Worm (Caenorhabditis elegans) whole organism, mixed stage, embryonic: ENCODE data around the gene lec-11.

Experiments used
- M03D4.4 ChIP-seq: sonication (generic microtip); optimal IDR thresholded peaks from 2 replicates; lab custom pipeline; 2017; ENCODE audit warnings: mild to moderate bottlenecking, missing genetic modification characterization, missing compliant biosample characterization
- bed-3 ChIP-seq: fragments of 200-800 bp; sonication (Bioruptor generic); optimal IDR thresholded peaks from 3 replicates; lab custom pipeline; 2018; ENCODE audit warnings: mild to moderate bottlenecking, missing genetic modification characterization, moderate library complexity, missing compliant biosample characterization
- blmp-1 ChIP-seq: fragments of 150-350 bp; optimal IDR thresholded peaks from 2 replicates; lab custom pipeline; 2014; ENCODE audit warnings: missing biosample characterization, missing genetic modification characterization
- ceh-43 ChIP-seq: fragments of 200-800 bp; sonication (Bioruptor generic); optimal IDR thresholded peaks from 2 replicates; lab custom pipeline; 2018; ENCODE audit warnings: mild to moderate bottlenecking, missing genetic modification characterization, moderate library complexity, missing compliant biosample characterization
- ceh-83 ChIP-seq: fragments of 200-800 bp; sonication (Bioruptor generic); optimal IDR thresholded peaks from 2 replicates; lab custom pipeline; 2018; ENCODE audit warnings: mild to moderate bottlenecking, missing genetic modification characterization, missing compliant biosample characterization
- ces-1 ChIP-seq: fragments of 150-350 bp; optimal IDR thresholded peaks from 2 replicates; lab custom pipeline; 2014; ENCODE audit warnings: missing biosample characterization, missing genetic modification reagents, missing genetic modification characterization
- cnd-1 ChIP-seq: fragments of 200-800 bp; sonication (Bioruptor generic); optimal IDR thresholded peaks from 2 replicates; lab custom pipeline; 2018; ENCODE audit warnings: mild to moderate bottlenecking, missing genetic modification characterization, missing compliant biosample characterization
- drap-1 ChIP-seq: fragments of 200-800 bp; sonication (Bioruptor generic); optimal IDR thresholded peaks from 3 replicates; lab custom pipeline; 2018; ENCODE audit warnings: mild to moderate bottlenecking, missing genetic modification characterization, missing compliant biosample characterization
- elt-1 ChIP-seq: sonication (generic microtip); optimal IDR thresholded peaks from 2 replicates; lab custom pipeline; 2017; ENCODE audit warnings: missing genetic modification characterization, mild to moderate bottlenecking, missing compliant biosample characterization, antibody characterized with exemption, moderate library complexity, borderline replicate concordance; ENCODE audit not compliant: insufficient read depth
- elt-3 ChIP-seq: fragments of 150-350 bp; optimal IDR thresholded peaks from 2 replicates; lab custom pipeline; 2014; ENCODE audit warnings: missing biosample characterization, missing genetic modification characterization
- flh-1 ChIP-seq: fragments of 200-800 bp; sonication (Bioruptor generic); optimal IDR thresholded peaks from 2 replicates; lab custom pipeline; 2018; ENCODE audit warnings: mild to moderate bottlenecking, missing genetic modification characterization, moderate library complexity, missing compliant biosample characterization
- hlh-1 ChIP-seq: fragments of 150-350 bp; optimal IDR thresholded peaks from 2 replicates; lab custom pipeline; 2014; ENCODE audit warnings: missing biosample characterization, missing genetic modification reagents, missing genetic modification characterization
- lin-13 ChIP-seq: fragments of 150-350 bp; optimal IDR thresholded peaks from 2 replicates; lab custom pipeline; 2014; ENCODE audit warnings: missing biosample characterization, missing genetic modification characterization
- lin-32 ChIP-seq: fragments of 200-800 bp; sonication (Bioruptor generic); optimal IDR thresholded peaks from 2 replicates; lab custom pipeline; 2018; ENCODE audit warnings: mild to moderate bottlenecking, missing genetic modification characterization, missing compliant biosample characterization
- lsy-2 ChIP-seq: fragments of 150-350 bp; optimal IDR thresholded peaks from 2 replicates; lab custom pipeline; 2014; ENCODE audit warnings: missing biosample characterization, missing genetic modification characterization
- mab-5 ChIP-seq: fragments of 150-350 bp; optimal IDR thresholded peaks from 2 replicates; lab custom pipeline; 2014; ENCODE audit warnings: missing biosample characterization, missing genetic modification characterization
- mep-1 ChIP-seq: fragments of 150-350 bp; optimal IDR thresholded peaks from 2 replicates; lab custom pipeline; 2017; ENCODE audit warnings: missing biosample characterization, missing genetic modification reagents, missing genetic modification characterization, inconsistent platforms
- mls-2 ChIP-seq: sonication (generic microtip); optimal IDR thresholded peaks from 2 replicates; lab custom pipeline; 2016; ENCODE audit warnings: mild to moderate bottlenecking, missing genetic modification characterization, moderate library complexity, missing compliant biosample characterization
- nhr-237 ChIP-seq: fragments of 150-350 bp; optimal IDR thresholded peaks from 2 replicates; lab custom pipeline; 2014; ENCODE audit warnings: missing biosample characterization, missing genetic modification characterization
- nhr-28 ChIP-seq: fragments of 150-350 bp; optimal IDR thresholded peaks from 2 replicates; lab custom pipeline; 2014; ENCODE audit warnings: missing biosample characterization, missing genetic modification characterization
- nhr-76 ChIP-seq: sonication (generic microtip); optimal IDR thresholded peaks from 2 replicates; lab custom pipeline; 2017; ENCODE audit warnings: missing biosample characterization, missing genetic modification characterization
- pha-4 ChIP-seq: fragments of 150-350 bp; optimal IDR thresholded peaks from 2 replicates; lab custom pipeline; 2018; ENCODE audit warnings: missing biosample characterization, missing genetic modification reagents, missing genetic modification characterization
- sem-2 ChIP-seq: fragments of 200-800 bp; sonication (Bioruptor generic); optimal IDR thresholded peaks from 2 replicates; lab custom pipeline; 2018; ENCODE audit warnings: mild to moderate bottlenecking, missing genetic modification characterization, missing compliant biosample characterization
- snpc-4 ChIP-seq: fragments of 150-350 bp; optimal IDR thresholded peaks from 2 replicates; lab custom pipeline; 2014; ENCODE audit warnings: missing biosample characterization, missing genetic modification characterization
- sptf-1 ChIP-seq: sonication (generic microtip); optimal IDR thresholded peaks from 2 replicates; lab custom pipeline; 2017; ENCODE audit warnings: mild to moderate bottlenecking, missing genetic modification characterization, moderate library complexity, missing compliant biosample characterization
- tbx-8 ChIP-seq: fragments of 200-800 bp; sonication (Bioruptor generic); optimal IDR thresholded peaks from 2 replicates; lab custom pipeline; 2018; ENCODE audit warnings: mild to moderate bottlenecking, missing genetic modification characterization, moderate library complexity, missing compliant biosample characterization
- unc-120 ChIP-seq: sonication (generic microtip); optimal IDR thresholded peaks from 2 replicates; lab custom pipeline; 2017; ENCODE audit warnings: missing genetic modification characterization, missing compliant biosample characterization; ENCODE audit not compliant: poor library complexity, severe bottlenecking
- unc-62 ChIP-seq: fragments of 150-350 bp; optimal IDR thresholded peaks from 2 replicates; lab custom pipeline; 2014; ENCODE audit warnings: missing biosample characterization, missing genetic modification reagents, missing genetic modification characterization
- zip-8 ChIP-seq: fragments of 150-350 bp; optimal IDR thresholded peaks from 2 replicates; lab custom pipeline; 2014; ENCODE audit warnings: missing biosample characterization, missing genetic modification characterization
- ztf-11 ChIP-seq: fragments of 150-350 bp; optimal IDR thresholded peaks from 2 replicates; lab custom pipeline; 2014; ENCODE audit warnings: missing biosample characterization, missing genetic modification characterization

Gene lec-11

DNA sequence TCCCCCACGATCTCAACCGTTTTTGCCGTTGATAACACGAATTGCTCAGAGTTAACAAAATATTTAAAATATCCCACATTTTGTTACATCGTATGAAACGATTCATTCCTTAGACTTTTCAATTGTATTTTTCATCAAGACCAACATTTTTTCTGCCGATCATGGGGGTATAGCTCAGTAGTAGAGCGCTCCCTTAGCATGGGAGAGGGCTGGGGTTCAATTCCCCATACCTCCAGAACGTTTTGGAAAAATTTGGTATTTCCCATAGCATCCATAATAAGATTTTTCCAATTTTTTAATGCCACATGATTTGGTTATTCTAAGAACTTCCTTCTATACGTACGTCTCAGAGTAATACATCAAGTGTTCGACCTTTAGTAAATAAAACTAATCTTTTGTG, 27.9 kb downstream of the lec-11 start:
- TF ChIP-seq ceh-43 (GFP tag; lab: Kevin White, UChicago), result no peak
- TF ChIP-seq elt-1 (tag; lab: Kevin White, UChicago), result no peak
- no peak for TF ChIP-seq flh-1 (GFP tag; lab: Kevin White, UChicago)
- TF ChIP-seq hlh-1 (tag; lab: Kevin White, UChicago), result no peak
- no peak for TF ChIP-seq snpc-4
- TF ChIP-seq pha-4 (tag; lab: Kevin White, UChicago), result no peak
- TF ChIP-seq ztf-11, result no peak
- no peak for TF ChIP-seq blmp-1

DNA sequence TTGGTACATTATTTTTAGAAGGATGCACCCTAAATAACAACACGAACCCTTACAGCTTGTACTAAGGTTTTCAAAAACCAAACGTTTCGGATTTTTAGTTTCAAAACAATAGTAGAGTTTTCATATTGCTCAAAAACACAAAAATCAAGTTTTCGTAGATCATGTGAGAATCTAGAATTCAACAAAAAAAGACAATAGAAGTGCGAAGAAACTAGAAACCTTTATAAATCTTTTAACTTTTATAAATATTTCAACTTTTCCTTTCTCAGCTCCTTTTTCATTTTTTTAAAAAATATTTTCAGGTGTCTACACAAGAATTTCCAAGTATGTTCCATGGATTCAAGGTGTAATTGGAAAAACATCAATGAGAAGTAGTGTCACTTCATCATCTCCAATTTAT, 29.5 kb downstream of the lec-11 start, which contains the start of gene best-9:
TSS of gene best-9 (plus strand) at position 301 of the 400 bp plus-strand sequence.
- no peak for TF ChIP-seq zip-8 (tag; lab: Kevin White, UChicago)
- no peak for TF ChIP-seq nhr-237 (tag; lab: Kevin White, UChicago)
- no peak for TF ChIP-seq sptf-1 (tag; lab: Kevin White, UChicago)
- no peak for TF ChIP-seq bed-3 (GFP tag; lab: Kevin White, UChicago)
- no peak for TF ChIP-seq elt-3 (tag; lab: Kevin White, UChicago)
- no peak for TF ChIP-seq unc-120 (tag; lab: Kevin White, UChicago)
- TF ChIP-seq ztf-11, result no peak
- TF ChIP-seq snpc-4, result no peak
- no peak for TF ChIP-seq mls-2
- TF ChIP-seq lin-13, result no peak
- no peak for TF ChIP-seq ceh-83 (GFP tag; lab: Kevin White, UChicago)
- no peak for TF ChIP-seq unc-62 (GFP tag; lab: Kevin White, UChicago)
- TF ChIP-seq nhr-76 (tag; lab: Kevin White, UChicago), result no peak
- no peak for TF ChIP-seq ceh-43 (GFP tag; lab: Kevin White, UChicago)
- no peak for TF ChIP-seq blmp-1
- no peak for TF ChIP-seq elt-1 (tag; lab: Kevin White, UChicago)
- TF ChIP-seq lin-32 (GFP tag; lab: Kevin White, UChicago), result no peak
- TF ChIP-seq mab-5 (tag; lab: Kevin White, UChicago), result no peak
- TF ChIP-seq sem-2 (GFP tag; lab: Kevin White, UChicago), result no peak

DNA sequence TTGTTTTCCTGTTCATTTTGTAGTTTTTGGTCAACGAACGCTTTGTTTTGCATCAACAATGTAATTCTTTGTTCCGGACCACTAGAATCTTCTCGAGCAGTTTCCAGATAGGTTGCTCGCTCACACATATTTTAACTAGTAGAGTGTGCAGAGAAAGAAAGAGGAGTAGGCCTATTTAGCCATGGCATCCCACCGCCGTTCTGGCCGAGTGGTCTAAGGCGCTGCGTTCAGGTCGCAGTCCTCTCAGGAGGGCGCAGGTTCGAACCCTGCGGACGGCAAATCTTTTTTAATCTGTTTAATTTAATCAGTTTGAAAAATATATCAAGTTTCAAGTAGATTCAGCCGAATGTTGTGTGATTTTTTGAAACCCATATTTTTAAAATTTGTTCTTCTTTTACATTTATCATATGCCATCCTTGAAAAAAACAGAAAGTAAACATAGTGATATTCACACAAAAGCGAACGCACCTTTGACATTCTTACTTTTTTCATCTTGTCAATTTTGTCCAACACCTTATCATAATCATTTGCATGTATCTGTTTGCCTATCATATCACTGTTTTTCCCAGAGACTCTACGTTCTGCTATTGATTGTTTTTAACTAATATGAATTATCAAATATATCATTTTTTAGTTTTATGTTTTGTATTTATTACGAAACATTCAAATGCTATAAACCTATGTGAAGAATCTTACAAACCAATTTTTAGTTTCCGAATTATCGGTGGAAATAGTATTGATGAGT, 33.2 kb downstream of the lec-11 start, which contains the start of gene try-3:
TSS of gene try-3 (plus strand) at position 532 of the 745 bp plus-strand sequence.
- TF ChIP-seq lin-32 (GFP tag; lab: Kevin White, UChicago) (peak; percentile 39), ces-1 (GFP tag; lab: Kevin White, UChicago) (peak; percentile 27), sptf-1 (tag; lab: Kevin White, UChicago) (peak; percentile 83), mls-2 (peak; percentile 78), flh-1 (GFP tag; lab: Kevin White, UChicago) (peak; percentile 49), tbx-8 (peak; percentile 36), bed-3 (GFP tag; lab: Kevin White, UChicago) (peak; percentile 47), pha-4 (tag; lab: Kevin White, UChicago) (no peak), drap-1 (GFP tag; lab: Kevin White, UChicago) (peak; percentile 77), cnd-1 (tag; lab: Kevin White, UChicago) (peak; percentile 81), ceh-83 (GFP tag; lab: Kevin White, UChicago) (peak; percentile 86), zip-8 (tag; lab: Kevin White, UChicago) (no peak), mep-1 (peak; percentile 1), lsy-2 (tag; lab: Kevin White, UChicago) (peak; percentile 11), unc-120 (tag; lab: Kevin White, UChicago) (peak; percentile 87), ztf-11 (no peak), M03D4.4 (tag; lab: Kevin White, UChicago) (peak; percentile 75), mab-5 (tag; lab: Kevin White, UChicago) (no peak), lin-13 (no peak), sem-2 (GFP tag; lab: Kevin White, UChicago) (peak; percentile 74), nhr-28 (tag; lab: Kevin White, UChicago) (no peak)
